Fruit fly (Drosophila melanogaster) whole organism, adult: ENCODE measurements around the gene ph-p.

Experiments
- CG11617 ChIP-seq: fragments of 200-800 bp; sonication (Bioruptor generic); optimal IDR thresholded peaks from 2 replicates; lab custom pipeline; 2017; ENCODE audit warnings: mild to moderate bottlenecking, missing biosample characterization, missing genetic modification reagents, missing genetic modification characterization
- CG12768 ChIP-seq: fragments of 200-800 bp; sonication (Bioruptor generic); optimal IDR thresholded peaks from 2 replicates; lab custom pipeline; 2017; ENCODE audit warnings: missing biosample characterization, missing genetic modification characterization, mild to moderate bottlenecking, moderate library complexity, missing genetic modification reagents
- CG1620 ChIP-seq: fragments of 200-800 bp; sonication (Bioruptor generic); optimal IDR thresholded peaks from 2 replicates; lab custom pipeline; 2016; ENCODE audit warnings: missing biosample characterization, missing genetic modification characterization
- CG5204 ChIP-seq: fragments of 200-800 bp; sonication (Bioruptor generic); optimal IDR thresholded peaks from 2 replicates; lab custom pipeline; 2016; ENCODE audit warnings: missing biosample characterization, missing genetic modification characterization
- Hr96 ChIP-seq: fragments of 200-800 bp; sonication (Bioruptor generic); optimal IDR thresholded peaks from 2 replicates; lab custom pipeline; 2016; ENCODE audit warnings: missing biosample characterization, missing genetic modification characterization
- cic ChIP-seq: fragments of 200-800 bp; sonication (Bioruptor generic); optimal IDR thresholded peaks from 2 replicates; lab custom pipeline; 2017; ENCODE audit warnings: missing biosample characterization, mild to moderate bottlenecking, missing genetic modification characterization, moderate library complexity
- kay ChIP-seq: fragments of 200-800 bp; sonication (Bioruptor generic); peaks from one replicate; lab custom pipeline; 2016; ENCODE audit warnings: missing biosample characterization, missing genetic modification characterization, borderline replicate concordance
- ovo ChIP-seq: fragments of 200-800 bp; sonication (Bioruptor generic); optimal IDR thresholded peaks from 2 replicates; lab custom pipeline; 2016; ENCODE audit warnings: missing biosample characterization, missing genetic modification characterization
- pad ChIP-seq: fragments of 200-800 bp; sonication (Bioruptor generic); optimal IDR thresholded peaks from 3 replicates; lab custom pipeline; 2017; ENCODE audit warnings: missing biosample characterization, missing genetic modification characterization, mild to moderate bottlenecking, moderate library complexity, missing genetic modification reagents
- toe ChIP-seq: fragments of 200-800 bp; sonication (Bioruptor generic); optimal IDR thresholded peaks from 2 replicates; lab custom pipeline; 2016; ENCODE audit warnings: missing biosample characterization, missing genetic modification characterization

- TF ChIP-seq kay (GFP tag; lab: Kevin White, UChicago) (no peak), CG1620 (GFP tag; lab: Kevin White, UChicago) (peak; percentile 55), CG5204 (peak; percentile 30), Hr96 (no peak), CG12768 (GFP tag; lab: Kevin White, UChicago) (peak; percentile 30), cic (GFP tag; lab: Kevin White, UChicago) (peak; percentile 33), CG11617 (GFP tag; lab: Kevin White, UChicago) (peak; percentile 71), pad (GFP tag; lab: Kevin White, UChicago) (peak; percentile 51), toe (GFP tag; lab: Kevin White, UChicago) (no peak), ovo (GFP tag; lab: Kevin White, UChicago) (peak; percentile 70)
These were observed 44.0 kb downstream of the ph-p start, which contains the start of gene csw for dm6 chrX:2094072-2094761.
